Fruit fly (Drosophila melanogaster) whole organism, pupa: ENCODE measurements around the gene CG13045.
A peak's percentile ranks its signal among the peaks of the same experiment; 100 is the strongest.

Experiments used
- CG10348 ChIP-seq: fragments of 200-800 bp; sonication (Bioruptor generic); IDR thresholded peaks from 2 replicates; pipeline ENCODE4 v1.3.6; 2022; ENCODE audit warnings: missing biosample characterization, missing genetic modification characterization
- CG12605 ChIP-seq: fragments of 200-800 bp; sonication (Bioruptor generic); IDR thresholded peaks from 2 replicates; pipeline ENCODE4 v1.3.6; 2022; ENCODE audit warnings: missing biosample characterization, missing genetic modification characterization
- CG13204 ChIP-seq: fragments of 200-800 bp; sonication (Bioruptor generic); optimal IDR thresholded peaks from 2 replicates; lab custom pipeline; 2018; ENCODE audit warnings: missing biosample characterization, mild to moderate bottlenecking, missing genetic modification characterization, moderate library complexity
- CG34367 ChIP-seq: fragments of 200-800 bp; sonication (Bioruptor generic); optimal IDR thresholded peaks from 2 replicates; lab custom pipeline; 2018; ENCODE audit warnings: missing biosample characterization, mild to moderate bottlenecking, missing genetic modification characterization
- CG9948 ChIP-seq: fragments of 200-800 bp; sonication (Bioruptor generic); optimal IDR thresholded peaks from 2 replicates; lab custom pipeline; 2018; ENCODE audit warnings: missing biosample characterization, mild to moderate bottlenecking, missing genetic modification characterization, moderate library complexity
- Ets98B ChIP-seq: fragments of 200-800 bp; sonication (Bioruptor generic); IDR thresholded peaks from 2 replicates; pipeline ENCODE4 v1.3.6; 2022; ENCODE audit warnings: missing biosample characterization, missing genetic modification characterization
- Pif1A ChIP-seq: fragments of 200-800 bp; sonication (Bioruptor generic); optimal IDR thresholded peaks from 3 replicates; lab custom pipeline; 2016; ENCODE audit warnings: missing biosample characterization, missing genetic modification characterization
- Snoo ChIP-seq: fragments of 200-800 bp; sonication (Bioruptor generic); optimal IDR thresholded peaks from 3 replicates; lab custom pipeline; 2017; ENCODE audit warnings: missing biosample characterization, mild to moderate bottlenecking, missing genetic modification characterization, inconsistent platforms
- fd96Ca ChIP-seq: fragments of 200-800 bp; sonication (Bioruptor generic); IDR thresholded peaks from 3 replicates; pipeline ENCODE4 v1.3.6; 2022; ENCODE audit warnings: missing biosample characterization, missing genetic modification characterization
- gl ChIP-seq: fragments of 200-800 bp; sonication (Bioruptor generic); optimal IDR thresholded peaks from 2 replicates; lab custom pipeline; 2018; ENCODE audit warnings: missing biosample characterization, mild to moderate bottlenecking, missing genetic modification characterization
- rn ChIP-seq: fragments of 200-800 bp; sonication (Bioruptor generic); IDR thresholded peaks from 2 replicates; pipeline ENCODE4 v1.3.6; 2022; ENCODE audit warnings: missing biosample characterization, missing genetic modification characterization

- TF ChIP-seq Pif1A (peak; percentile 27), CG10348 (GFP tag; lab: Robert Waterston, UW) (no peak), gl (peak; percentile 41), CG13204 (GFP tag; lab: Kevin White, UChicago) (peak; percentile 31), rn (GFP tag; lab: Robert Waterston, UW) (no peak), Snoo (no peak), Ets98B (no peak), CG9948 (peak; percentile 79), CG12605 (no peak), fd96Ca (GFP tag; lab: Robert Waterston, UW) (no peak), CG34367 (tag; lab: Kevin White, UChicago) (peak; percentile 70)
Measured at dm6 chr3L:16259552-16259951, 31.2 kb downstream of the CG13045 start, which contains the start of gene CG13053.
